Fruit fly (Drosophila melanogaster) whole organism, wandering third instar larva: Measurements from ENCODE around the gene CG2126.

Experiments
- dl ChIP-seq, 2 experiments: fragments of 175-275, 200-275 bp in 1 of 2; fragments of 200-275 bp in 1 of 2; sonication (Bioruptor generic); optimal IDR thresholded peaks; lab custom pipeline; 2018; ENCODE audit warnings: mild to moderate bottlenecking in 2 of 2, missing biosample characterization in 2 of 2, missing genetic modification characterization in 2 of 2, moderate library complexity in 2 of 2; ENCODE audit not compliant: partially characterized antibody in 2 of 2, insufficient read depth in 1 of 2
- dsf ChIP-seq: sonication (Bioruptor generic); optimal IDR thresholded peaks from 2 replicates; lab custom pipeline; 2016; ENCODE audit warnings: missing biosample characterization, missing genetic modification characterization, borderline replicate concordance
- h ChIP-seq: fragments of 200-800 bp; sonication (Bioruptor generic); optimal IDR thresholded peaks from 3 replicates; lab custom pipeline; 2016; ENCODE audit warnings: missing biosample characterization, mild to moderate bottlenecking, missing genetic modification characterization
- psq ChIP-seq: fragments of 200-800 bp; sonication (Bioruptor generic); optimal IDR thresholded peaks from 3 replicates; lab custom pipeline; 2017; ENCODE audit warnings: missing biosample characterization, mild to moderate bottlenecking, missing genetic modification characterization, moderate library complexity
- tai ChIP-seq: sonication (Bioruptor generic); optimal IDR thresholded peaks from 2 replicates; lab custom pipeline; 2016; ENCODE audit warnings: missing biosample characterization, missing genetic modification characterization
- usp ChIP-seq: fragments of >200 bp; optimal IDR thresholded peaks from 2 replicates; lab custom pipeline; 2017; ENCODE audit warnings: missing biosample characterization, missing genetic modification characterization

- TF ChIP-seq psq (GFP tag; lab: Kevin White, UChicago) = no peak
- no peak for TF ChIP-seq dl (GFP tag; optimal IDR thresholded peaks at IDR 0.05; lab: Kevin White, UChicago; ENCODE audit: insufficient read depth in 1 of 2, partially characterized antibody in 2 of 2)
- no peak for TF ChIP-seq tai (GFP tag; lab: Kevin White, UChicago)
- TF ChIP-seq dsf (GFP tag; lab: Kevin White, UChicago) = no peak
- no peak for TF ChIP-seq h (GFP tag; lab: Kevin White, UChicago)
- no peak for TF ChIP-seq usp (GFP tag; lab: Kevin White, UChicago)
These were observed 21.8 kb downstream of the CG2126 start, which contains the start of gene salt for dm6 chr3R:31754605-31755004.
